Fruit fly (Drosophila melanogaster) whole organism, adult: Measurements from ENCODE around the gene Gr5a.

Experiments
- CG14711 ChIP-seq: fragments of 200-800 bp; sonication (Bioruptor generic); optimal IDR thresholded peaks from 2 replicates; lab custom pipeline; 2018; ENCODE audit warnings: missing biosample characterization, mild to moderate bottlenecking, missing genetic modification characterization, moderate library complexity
- CG5204 ChIP-seq: fragments of 200-800 bp; sonication (Bioruptor generic); optimal IDR thresholded peaks from 2 replicates; lab custom pipeline; 2016; ENCODE audit warnings: missing biosample characterization, missing genetic modification characterization
- CG7101 ChIP-seq: fragments of 200-800 bp; sonication (Bioruptor generic); optimal IDR thresholded peaks from 2 replicates; lab custom pipeline; 2018; ENCODE audit warnings: missing biosample characterization, mild to moderate bottlenecking, missing genetic modification characterization, moderate library complexity
- Clk ChIP-seq: fragments of 200-800 bp; sonication (Bioruptor generic); optimal IDR thresholded peaks from 2 replicates; lab custom pipeline; 2017; ENCODE audit warnings: missing biosample characterization, missing genetic modification characterization
- Crg-1 ChIP-seq: fragments of 200-800 bp; sonication (Bioruptor generic); optimal IDR thresholded peaks from 2 replicates; lab custom pipeline; 2016; ENCODE audit warnings: missing biosample characterization, missing genetic modification characterization
- Hr96 ChIP-seq: fragments of 200-800 bp; sonication (Bioruptor generic); optimal IDR thresholded peaks from 2 replicates; lab custom pipeline; 2016; ENCODE audit warnings: missing biosample characterization, missing genetic modification characterization
- bab1 ChIP-seq: fragments of 200-800 bp; sonication (Bioruptor generic); optimal IDR thresholded peaks from 3 replicates; lab custom pipeline; 2019; ENCODE audit warnings: missing biosample characterization, mild to moderate bottlenecking, missing genetic modification characterization, moderate library complexity
- cnc ChIP-seq, 2 experiments: fragments of >200 bp; optimal IDR thresholded peaks; 2 replicates each; lab custom pipeline; 2017
- kay ChIP-seq: fragments of 200-800 bp; sonication (Bioruptor generic); peaks from one replicate; lab custom pipeline; 2016; ENCODE audit warnings: missing biosample characterization, missing genetic modification characterization, borderline replicate concordance
- ovo ChIP-seq: fragments of 200-800 bp; sonication (Bioruptor generic); optimal IDR thresholded peaks from 2 replicates; lab custom pipeline; 2016; ENCODE audit warnings: missing biosample characterization, missing genetic modification characterization
- pad ChIP-seq: fragments of 200-800 bp; sonication (Bioruptor generic); optimal IDR thresholded peaks from 3 replicates; lab custom pipeline; 2017; ENCODE audit warnings: missing biosample characterization, missing genetic modification characterization, mild to moderate bottlenecking, moderate library complexity, missing genetic modification reagents

DNA sequence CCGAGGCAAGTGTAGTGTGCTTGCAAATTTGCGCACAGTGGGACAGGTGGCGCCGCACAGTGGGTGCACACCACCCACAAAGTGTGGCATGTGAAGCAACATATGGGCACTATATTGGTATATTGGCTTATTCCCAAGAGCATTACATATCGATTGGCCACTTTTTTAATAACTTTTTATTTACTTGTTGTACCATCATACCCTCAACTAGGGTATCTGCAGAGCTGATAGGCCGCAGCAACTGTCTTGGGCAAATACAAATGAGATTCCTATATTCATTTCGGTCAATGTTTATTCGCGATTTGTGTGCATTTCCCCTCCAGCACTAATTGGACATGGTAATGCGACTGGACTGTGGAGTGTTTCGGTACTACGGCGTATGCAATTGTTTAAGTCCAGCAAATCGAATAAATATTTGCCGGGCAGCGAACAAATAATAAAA is 44.3 kb downstream of the Gr5a start:
- TF ChIP-seq Hr96 (GFP tag; lab: Kevin White, UChicago): no peak
- TF ChIP-seq bab1 (GFP tag; lab: Kevin White, UChicago): peak; percentile 6
- peak; percentile 31 for TF ChIP-seq CG7101
- TF ChIP-seq Crg-1: no peak
- TF ChIP-seq CG14711 (tag; lab: Kevin White, UChicago): peak; percentile 18
- TF ChIP-seq pad (GFP tag; lab: Kevin White, UChicago): peak; percentile 59
- no peak for TF ChIP-seq kay (GFP tag; lab: Kevin White, UChicago)
- no peak for TF ChIP-seq CG5204 (GFP tag; lab: Kevin White, UChicago)
- TF ChIP-seq cnc (optimal IDR thresholded peaks at IDR 0.05; lab: Kevin White, UChicago): no peak
- TF ChIP-seq Clk (GFP tag; lab: Kevin White, UChicago): no peak
- no peak for TF ChIP-seq ovo (GFP tag; lab: Kevin White, UChicago)
